Fruit fly (Drosophila melanogaster): ENCODE data around the gene Ir92a.

DNA sequence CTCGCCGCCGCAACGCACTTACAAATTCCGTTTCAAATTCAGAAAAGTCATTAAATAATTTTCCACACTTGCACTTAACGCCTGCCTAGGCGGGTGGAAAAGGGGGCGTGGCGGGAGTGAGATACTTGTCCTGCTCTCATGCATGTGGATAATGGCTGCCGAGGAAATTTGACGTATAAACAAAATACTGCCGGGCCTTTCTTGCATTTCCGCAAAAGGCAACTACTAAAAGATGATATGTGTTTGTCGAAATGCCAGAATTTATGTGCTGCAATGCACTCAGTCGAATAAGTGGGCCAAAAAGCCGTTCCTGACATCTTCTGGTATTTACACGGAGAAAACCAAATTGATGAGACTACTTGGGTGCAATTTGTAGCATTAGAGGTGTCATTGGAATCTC lies 11.5 kb downstream of the Ir92a start:
- TF ChIP-seq sv (GFP tag; optimal IDR thresholded peaks at IDR 0.05) = no peak
- no peak for TF ChIP-seq Rel (GFP tag; optimal IDR thresholded peaks at IDR 0.05)
- no peak for TF ChIP-seq Rel (tag; optimal IDR thresholded peaks at IDR 0.05)
- TF ChIP-seq dsf (GFP tag; optimal IDR thresholded peaks at IDR 0.05; ENCODE audit: borderline replicate concordance) = no peak
- TF ChIP-seq CG9705 (GFP tag; optimal IDR thresholded peaks at IDR 0.05) = no peak
